Fruit fly (Drosophila melanogaster) whole organism: ENCODE results near the gene CG11672.

Experiments used
- CG8478 ChIP-seq: fragments of >200 bp; optimal IDR thresholded peaks from 2 replicates; lab custom pipeline; 2018; ENCODE audit warnings: inconsistent platforms
- Dll ChIP-seq: fragments of >200 bp; optimal IDR thresholded peaks from 2 replicates; lab custom pipeline; 2017
- EcR ChIP-seq, 2 experiments: fragments of >200 bp; optimal IDR thresholded peaks; 2 replicates each; lab custom pipeline; 2017; ENCODE audit warnings: missing biosample characterization in 2 of 2, missing genetic modification characterization in 2 of 2, missing genetic modification reagents in 2 of 2
- pan ChIP-seq: fragments of >200 bp; optimal IDR thresholded peaks from 2 replicates; lab custom pipeline; 2017
- psq ChIP-seq: fragments of >200 bp; optimal IDR thresholded peaks from 2 replicates; lab custom pipeline; 2017
- usp ChIP-seq: fragments of >200 bp; optimal IDR thresholded peaks from 2 replicates; lab custom pipeline; 2017; ENCODE audit warnings: missing biosample characterization, missing genetic modification characterization, mixed read lengths

dm6 chr3R:8324016-8324415 is 33.6 kb upstream of the CG11672 start, which contains the start of gene CG7443:
- TF ChIP-seq pan: no peak
- TF ChIP-seq Dll: no peak
- TF ChIP-seq psq: no peak
- TF ChIP-seq EcR (GFP tag; optimal IDR thresholded peaks at IDR 0.05; lab: Kevin White, UChicago): no peak
- TF ChIP-seq usp: no peak
- no peak for TF ChIP-seq CG8478 (lab: Kevin White, UChicago)
